Fruit fly (Drosophila melanogaster): ENCODE results near the gene CG4842.

dm6 chr3L:16364182-16364581 lies 4.0 kb upstream of the CG4842 start:
- TF ChIP-seq psq (optimal IDR thresholded peaks at IDR 0.05): no peak
- no peak for TF ChIP-seq Dll (optimal IDR thresholded peaks at IDR 0.05)
- TF ChIP-seq CG8478 (optimal IDR thresholded peaks at IDR 0.05): no peak
- TF ChIP-seq usp (GFP tag; optimal IDR thresholded peaks at IDR 0.05): no peak
